Worm (Caenorhabditis elegans): ENCODE data around the gene pro-1.

Gene pro-1

ce11 chrII:10530907-10531306, 10.9 kb downstream of the pro-1 start:
- TF ChIP-seq tra-4 (tag; optimal IDR thresholded peaks at IDR 0.05) (no peak), F13C5.2 (tag; optimal IDR thresholded peaks at IDR 0.05) (no peak), scrt-1 (GFP tag; IDR thresholded peaks at IDR 0.05) (no peak), ama-1 (optimal IDR thresholded peaks at IDR 0.05) (no peak), hmbx-1 (tag; optimal IDR thresholded peaks at IDR 0.05) (no peak), aly-1 (tag; optimal IDR thresholded peaks at IDR 0.05) (no peak), pes-1 (GFP tag; IDR thresholded peaks at IDR 0.05) (no peak), ceh-36 (tag; optimal IDR thresholded peaks at IDR 0.05) (no peak), flt-1 (GFP tag; IDR thresholded peaks at IDR 0.05) (no peak)

ce11 chrII:10529218-10529751, 12.5 kb downstream of the pro-1 start:
- TF ChIP-seq hmg-4 (GFP tag; optimal IDR thresholded peaks at IDR 0.05) (no peak), tbx-37 (GFP tag; conservative IDR thresholded peaks at IDR 0.05) (0 out of 2 replicates have a peak, but pooled peaks have one; percentile 15)

DNA sequence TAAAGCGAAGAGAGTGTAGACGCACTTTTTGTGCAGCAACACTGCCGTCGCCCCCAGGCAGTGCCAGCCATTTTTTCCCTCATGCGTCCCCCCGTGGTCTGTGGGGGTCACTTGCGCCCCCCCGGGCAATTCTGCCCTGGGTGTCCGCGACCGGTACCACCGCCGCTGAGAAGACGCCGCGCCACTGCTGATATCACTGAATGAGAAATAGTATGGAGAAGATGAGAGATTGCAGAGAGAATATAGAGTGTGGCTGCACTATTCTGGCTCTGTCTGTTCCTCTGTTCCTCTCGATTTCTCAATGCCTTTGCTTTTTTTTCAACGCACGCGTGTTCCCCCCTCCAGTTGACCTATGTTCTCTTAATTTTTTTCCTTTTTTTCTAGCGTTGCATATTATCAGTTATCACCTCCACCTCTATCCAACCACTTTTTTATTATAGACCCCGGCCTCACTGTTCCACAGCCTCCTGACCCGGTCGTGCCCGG, 14.1 kb downstream of the pro-1 start, which contains the start of gene mab-10:
mab-10 (plus strand) TSS at position 436 of the 486 bp plus-strand sequence.
- TF ChIP-seq scrt-1 (GFP tag; IDR thresholded peaks at IDR 0.05) (peak; percentile 59; the same call in 1 of the 2 replicates), hmbx-1 (tag; optimal IDR thresholded peaks at IDR 0.05) (no peak)

DNA sequence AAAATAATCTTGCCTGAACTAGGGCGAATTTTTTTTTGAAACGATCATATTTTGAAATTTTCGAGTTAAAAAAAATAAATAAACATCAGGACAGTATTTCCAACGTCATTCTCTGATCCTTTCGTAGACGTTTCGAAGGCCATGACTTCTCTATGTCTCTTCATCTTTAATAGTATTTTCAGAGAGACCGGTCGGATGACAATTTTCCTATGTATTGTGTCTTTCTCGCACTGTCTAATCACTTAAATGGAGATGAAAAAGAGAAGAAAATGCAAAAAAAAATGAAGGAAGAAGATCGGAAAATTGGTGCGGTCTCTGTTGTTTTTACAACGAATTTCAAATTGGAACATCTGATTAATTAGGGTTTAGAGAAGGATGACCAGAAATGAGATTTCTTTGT, 16.7 kb downstream of the pro-1 start:
- TF ChIP-seq F13C5.2 (tag; optimal IDR thresholded peaks at IDR 0.05) (no peak), scrt-1 (GFP tag; IDR thresholded peaks at IDR 0.05) (no peak), aly-1 (tag; optimal IDR thresholded peaks at IDR 0.05) (no peak), pes-1 (GFP tag; IDR thresholded peaks at IDR 0.05) (no peak)

DNA sequence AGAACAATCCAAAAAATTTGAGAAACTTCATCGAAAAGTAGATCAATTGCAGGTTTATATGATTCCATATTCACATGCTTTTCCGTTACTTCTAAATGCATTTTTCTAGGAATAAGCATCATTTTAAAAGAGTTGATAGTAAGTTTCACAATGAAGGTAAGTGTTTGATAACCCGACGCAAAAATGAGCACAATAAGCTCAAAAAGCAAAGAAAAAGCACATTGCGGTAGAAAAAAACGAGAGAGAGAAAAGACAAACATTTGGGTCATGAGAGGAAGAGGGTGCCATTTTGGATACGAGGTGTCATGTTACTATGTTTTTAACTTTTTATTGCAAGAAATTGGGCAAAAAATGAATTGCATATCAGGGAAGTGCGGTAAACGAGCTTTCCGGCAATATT, 17.4 kb downstream of the pro-1 start, which contains the start of gene F59B10.6:
F59B10.6 (minus strand) TSS at position 101 of the 400 bp plus-strand sequence.
- no peak for TF ChIP-seq tbx-11 (GFP tag; IDR thresholded peaks at IDR 0.05)
- no peak for TF ChIP-seq B0310.2 (tag; optimal IDR thresholded peaks at IDR 0.05)

ce11 chrII:10523583-10523982, 18.2 kb downstream of the pro-1 start, which contains the start of gene F59B10.5:
TSS of gene F59B10.5 (minus strand) at chrII:10523683.
- TF ChIP-seq ets-7 (tag; optimal IDR thresholded peaks at IDR 0.05) (no peak), ceh-36 (tag; optimal IDR thresholded peaks at IDR 0.05) (no peak), ama-1 (optimal IDR thresholded peaks at IDR 0.05) (no peak), hmg-4 (GFP tag; optimal IDR thresholded peaks at IDR 0.05) (no peak), F13C5.2 (tag; optimal IDR thresholded peaks at IDR 0.05) (no peak), aly-1 (tag; optimal IDR thresholded peaks at IDR 0.05) (no peak), tbx-37 (GFP tag; conservative IDR thresholded peaks at IDR 0.05) (no peak), tra-4 (tag; optimal IDR thresholded peaks at IDR 0.05) (no peak), flt-1 (GFP tag; IDR thresholded peaks at IDR 0.05) (no peak), hnd-1 (tag; optimal IDR thresholded peaks at IDR 0.05) (no peak), scrt-1 (GFP tag; IDR thresholded peaks at IDR 0.05) (no peak)

ce11 chrII:10523031-10523430, 18.8 kb downstream of the pro-1 start:
- TF ChIP-seq tra-4 (tag; optimal IDR thresholded peaks at IDR 0.05): no peak
- no peak for TF ChIP-seq tbx-11 (GFP tag; IDR thresholded peaks at IDR 0.05)
- TF ChIP-seq hmg-4 (GFP tag; optimal IDR thresholded peaks at IDR 0.05): no peak
- TF ChIP-seq hmbx-1 (tag; optimal IDR thresholded peaks at IDR 0.05): no peak
- TF ChIP-seq aly-1 (tag; optimal IDR thresholded peaks at IDR 0.05): no peak
- no peak for TF ChIP-seq hnd-1 (tag; optimal IDR thresholded peaks at IDR 0.05)
- TF ChIP-seq pes-1 (GFP tag; IDR thresholded peaks at IDR 0.05): no peak
- no peak for TF ChIP-seq flt-1 (GFP tag; IDR thresholded peaks at IDR 0.05)
- TF ChIP-seq F13C5.2 (tag; optimal IDR thresholded peaks at IDR 0.05): no peak
- TF ChIP-seq ceh-13 (GFP tag; optimal IDR thresholded peaks at IDR 0.05): no peak
- TF ChIP-seq B0310.2 (tag; optimal IDR thresholded peaks at IDR 0.05): no peak
- TF ChIP-seq ets-7 (tag; optimal IDR thresholded peaks at IDR 0.05): no peak
- no peak for TF ChIP-seq ceh-36 (tag; optimal IDR thresholded peaks at IDR 0.05)
- no peak for TF ChIP-seq ama-1 (optimal IDR thresholded peaks at IDR 0.05)
- TF ChIP-seq tbx-37 (GFP tag; conservative IDR thresholded peaks at IDR 0.05): no peak
- TF ChIP-seq sea-1 (GFP tag; conservative IDR thresholded peaks at IDR 0.05): no peak
- TF ChIP-seq scrt-1 (GFP tag; IDR thresholded peaks at IDR 0.05): no peak

DNA sequence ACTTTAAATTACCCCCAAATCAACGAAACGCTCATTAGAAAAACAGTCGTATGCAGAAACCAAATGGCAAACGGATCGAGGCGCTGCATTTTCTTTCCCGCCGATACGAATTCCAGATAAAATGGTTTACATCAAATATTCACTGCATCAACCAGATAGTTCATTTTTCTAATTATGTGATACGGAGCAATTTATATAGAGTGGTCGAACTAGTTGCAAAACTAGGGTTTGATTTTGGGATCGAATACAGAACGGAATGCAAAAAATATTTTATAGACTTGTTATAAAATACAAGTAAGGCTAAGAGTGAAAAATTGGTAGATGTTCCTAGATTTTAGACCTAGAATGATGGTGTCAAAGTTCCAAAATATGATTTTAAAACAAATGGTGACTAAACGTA, 21.9 kb downstream of the pro-1 start:
- no peak for TF ChIP-seq hnd-1 (tag; optimal IDR thresholded peaks at IDR 0.05)

DNA sequence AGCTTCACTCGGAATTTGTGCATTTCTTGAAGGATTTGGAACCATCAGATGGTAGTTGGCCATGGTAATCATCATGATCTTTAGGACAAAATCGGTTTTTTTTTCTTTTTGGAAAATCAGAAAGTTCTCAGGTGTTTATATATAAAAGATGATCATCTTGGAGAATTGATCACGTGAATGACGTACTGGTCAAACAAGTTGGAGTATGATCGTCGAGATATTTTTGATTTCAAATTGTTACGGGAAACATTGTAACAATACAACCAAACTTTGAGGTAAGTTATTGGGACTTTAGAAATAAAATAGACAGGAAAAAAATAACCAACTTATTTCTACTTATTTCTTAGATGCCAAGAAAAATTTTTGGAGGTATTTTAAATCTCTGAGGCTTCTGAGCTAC, 22.8 kb downstream of the pro-1 start, which contains the start of gene F59B10.4:
F59B10.4 (minus strand) TSS at position 101 of the 400 bp plus-strand sequence.
- TF ChIP-seq tbx-11 (GFP tag; IDR thresholded peaks at IDR 0.05) (no peak), ceh-36 (tag; optimal IDR thresholded peaks at IDR 0.05) (no peak), scrt-1 (GFP tag; IDR thresholded peaks at IDR 0.05) (no peak), F13C5.2 (tag; optimal IDR thresholded peaks at IDR 0.05) (no peak), ceh-13 (GFP tag; optimal IDR thresholded peaks at IDR 0.05) (no peak), B0310.2 (tag; optimal IDR thresholded peaks at IDR 0.05) (no peak), pes-1 (GFP tag; IDR thresholded peaks at IDR 0.05) (no peak), ets-7 (tag; optimal IDR thresholded peaks at IDR 0.05) (no peak), tra-4 (tag; optimal IDR thresholded peaks at IDR 0.05) (no peak), tbx-37 (GFP tag; conservative IDR thresholded peaks at IDR 0.05) (no peak), sea-1 (GFP tag; conservative IDR thresholded peaks at IDR 0.05) (no peak), aly-1 (tag; optimal IDR thresholded peaks at IDR 0.05) (no peak), hmg-4 (GFP tag; optimal IDR thresholded peaks at IDR 0.05) (no peak), flt-1 (GFP tag; IDR thresholded peaks at IDR 0.05) (no peak), hnd-1 (tag; optimal IDR thresholded peaks at IDR 0.05) (no peak), hmbx-1 (tag; optimal IDR thresholded peaks at IDR 0.05) (no peak)
